Fruit fly (Drosophila melanogaster): ENCODE results near the gene CG43867.

dm6 chrX:908763-909497 lies 18.8 kb downstream of the CG43867 start:
- TF ChIP-seq CG8301 (tag; optimal IDR thresholded peaks at IDR 0.05) (no peak), CG14655 (GFP tag; optimal IDR thresholded peaks at IDR 0.05) (no peak), Snoo (tag; optimal IDR thresholded peaks at IDR 0.05) (no peak), CG12605 (GFP tag; IDR thresholded peaks at IDR 0.05) (no peak), Pif1B (GFP tag; optimal IDR thresholded peaks at IDR 0.05) (peak; percentile 6), gl (tag; optimal IDR thresholded peaks at IDR 0.05) (no peak), fd96Ca (GFP tag; IDR thresholded peaks at IDR 0.05) (no peak), rn (GFP tag; IDR thresholded peaks at IDR 0.05) (no peak)
